Worm (Caenorhabditis elegans) whole organism, young adult: ENCODE results near the gene F31F4.1.

Source experiments
- D2030.7 ChIP-seq: fragments of 200-800 bp; sonication (Bioruptor generic); IDR thresholded peaks from 2 replicates; pipeline ENCODE4 v1.3.6; 2022; ENCODE audit warnings: missing genetic modification reagents, missing genetic modification characterization, missing compliant biosample characterization
- pbrm-1 ChIP-seq: fragments of 200-800 bp; sonication (Bioruptor generic); IDR thresholded peaks from 2 replicates; pipeline ENCODE4 v1.3.6; 2022; ENCODE audit warnings: missing genetic modification reagents, missing genetic modification characterization, missing compliant biosample characterization

ce11 chrV:692720-693422 is 9.0 kb downstream of the F31F4.1 start, which contains the start of gene srx-4:
- TF ChIP-seq pbrm-1 (no peak), D2030.7 (GFP tag; lab: Robert Waterston, UW) (no peak)
